Worm (Caenorhabditis elegans) whole organism, midembryonic: Measurements from ENCODE around the gene F35F10.13.

ENCODE experiments used
- flt-1 ChIP-seq: fragments of 200-800 bp; sonication (Bioruptor generic); IDR thresholded peaks from 2 replicates; pipeline ENCODE4 v1.3.6; 2022; ENCODE audit warnings: missing genetic modification characterization, missing compliant biosample characterization
- ztf-29 ChIP-seq: fragments of 200-800 bp; sonication (Bioruptor generic); IDR thresholded peaks from 2 replicates; pipeline ENCODE4 v1.3.6; 2022; ENCODE audit warnings: missing genetic modification reagents, missing genetic modification characterization, missing compliant biosample characterization

ce11 chrV:3358267-3358666 lies 39.4 kb upstream of the F35F10.13 start, which contains the start of gene C04E12.5:
- TF ChIP-seq ztf-29 (GFP tag; lab: Robert Waterston, UW) (no peak), flt-1 (no peak)
